Fruit fly (Drosophila melanogaster): Measurements from ENCODE around the gene CG3156.

DNA sequence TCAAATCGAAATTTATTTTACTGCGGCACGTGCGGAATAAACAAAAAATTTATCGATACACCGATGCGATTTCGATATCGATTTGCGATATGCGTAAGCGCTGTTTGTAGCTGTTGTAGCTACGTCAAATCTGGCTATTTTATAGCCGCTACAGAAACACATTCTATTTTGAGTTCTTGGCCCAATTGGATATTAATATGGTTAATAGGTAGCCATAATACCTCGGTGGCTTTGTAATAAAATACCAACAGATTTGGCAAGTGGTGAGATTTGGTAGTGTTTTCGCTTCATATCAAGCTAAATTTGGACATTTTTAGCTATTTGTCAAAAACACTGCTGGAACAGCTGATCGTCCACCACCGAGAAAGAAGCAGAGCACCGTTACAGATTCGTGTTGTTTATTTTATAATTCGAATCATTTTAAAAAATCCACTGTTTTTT is at the start of gene CG3156, which contains the start of gene CG18273:
- TF ChIP-seq Abd-B (GFP tag; optimal IDR thresholded peaks at IDR 0.05) (no peak), woc (GFP tag; optimal IDR thresholded peaks at IDR 0.05) (peak; percentile 22), fru (GFP tag; optimal IDR thresholded peaks at IDR 0.05) (no peak), h (GFP tag; optimal IDR thresholded peaks at IDR 0.05) (no peak), N (GFP tag; optimal IDR thresholded peaks at IDR 0.05) (no peak), OdsH (GFP tag; optimal IDR thresholded peaks at IDR 0.05) (no peak), usp (GFP tag; optimal IDR thresholded peaks at IDR 0.05) (no peak), CG9705 (GFP tag; optimal IDR thresholded peaks at IDR 0.05) (no peak), sv (GFP tag; optimal IDR thresholded peaks at IDR 0.05) (peak; percentile 2)

All from whole organism, wandering third instar larva.